Fruit fly (Drosophila melanogaster) whole organism: ENCODE data around the gene CG45101.

ENCODE experiments used
- Dll ChIP-seq: fragments of >200 bp; optimal IDR thresholded peaks from 2 replicates; lab custom pipeline; 2017
- EcR ChIP-seq, 2 experiments: fragments of >200 bp; optimal IDR thresholded peaks; 2 replicates each; lab custom pipeline; 2017; ENCODE audit warnings: missing biosample characterization in 2 of 2, missing genetic modification characterization in 2 of 2, missing genetic modification reagents in 2 of 2
- psq ChIP-seq: fragments of >200 bp; optimal IDR thresholded peaks from 2 replicates; lab custom pipeline; 2017

DNA sequence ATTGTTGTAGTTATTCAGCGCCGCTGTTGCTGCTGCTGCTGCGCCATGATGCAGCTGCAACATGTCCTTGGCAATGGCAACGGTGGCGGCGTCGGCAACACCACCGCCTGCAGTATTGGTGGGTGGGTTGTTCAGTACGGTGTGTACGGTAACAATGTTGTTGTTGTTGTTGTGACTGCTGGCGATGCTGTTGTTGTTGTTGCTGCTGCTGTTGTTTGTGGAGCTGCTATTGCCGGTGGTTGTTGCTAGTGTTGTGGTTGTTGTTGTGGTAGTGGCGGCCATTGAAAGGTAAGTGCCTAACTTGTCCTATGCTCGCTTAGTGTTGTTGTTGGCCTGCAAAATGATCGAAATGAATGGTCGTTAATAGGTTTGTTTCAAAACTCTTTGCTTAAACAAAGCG, 52.9 kb downstream of the CG45101 start:
- no peak for TF ChIP-seq EcR (GFP tag; optimal IDR thresholded peaks at IDR 0.05; lab: Kevin White, UChicago)
- TF ChIP-seq psq (lab: Kevin White, UChicago), result no peak
- TF ChIP-seq Dll (lab: Kevin White, UChicago), result no peak
